Worm (Caenorhabditis elegans) whole organism, L2 larva: Measurements from ENCODE around the gene rpl-3.

Experiments
- C34F6.9 ChIP-seq: fragments of 150-350 bp; optimal IDR thresholded peaks from 2 replicates; lab custom pipeline; 2014; ENCODE audit warnings: missing biosample characterization, missing genetic modification characterization
- F13H6.1 ChIP-seq: sonication (generic microtip); optimal IDR thresholded peaks from 2 replicates; lab custom pipeline; 2016; ENCODE audit warnings: missing genetic modification characterization, missing compliant biosample characterization
- R02D3.7 ChIP-seq: fragments of 150-350 bp; optimal IDR thresholded peaks from 2 replicates; lab custom pipeline; 2014; ENCODE audit warnings: missing biosample characterization, missing genetic modification characterization
- Y55F3AM.14 ChIP-seq: fragments of 200-800 bp; sonication (Bioruptor generic); optimal IDR thresholded peaks from 2 replicates; lab custom pipeline; 2018; ENCODE audit warnings: mild to moderate bottlenecking, missing genetic modification characterization, missing compliant biosample characterization
- ZK546.5 ChIP-seq: sonication (generic microtip); optimal IDR thresholded peaks from 2 replicates; lab custom pipeline; 2017; ENCODE audit warnings: missing biosample characterization, missing genetic modification characterization
- alr-1 ChIP-seq: fragments of 150-350 bp; optimal IDR thresholded peaks from 2 replicates; lab custom pipeline; 2014; ENCODE audit warnings: missing biosample characterization, missing genetic modification characterization
- aly-2 ChIP-seq: fragments of 150-350 bp; optimal IDR thresholded peaks from 2 replicates; lab custom pipeline; 2014; ENCODE audit warnings: missing biosample characterization, missing genetic modification characterization
- ama-1 ChIP-seq: fragments of 150-350 bp; optimal IDR thresholded peaks from 2 replicates; lab custom pipeline; 2018; ENCODE audit warnings: inconsistent platforms
- blmp-1 ChIP-seq: sonication (generic microtip); optimal IDR thresholded peaks from 2 replicates; lab custom pipeline; 2017; ENCODE audit warnings: missing genetic modification characterization, mild to moderate bottlenecking, missing compliant biosample characterization, antibody characterized with exemption, moderate library complexity; ENCODE audit not compliant: insufficient read depth
- ceh-16 ChIP-seq: fragments of 150-350 bp; optimal IDR thresholded peaks from 2 replicates; lab custom pipeline; 2014; ENCODE audit warnings: missing biosample characterization, missing genetic modification characterization
- ceh-82 ChIP-seq: fragments of 150-350 bp; optimal IDR thresholded peaks from 2 replicates; lab custom pipeline; 2014; ENCODE audit warnings: missing biosample characterization, missing genetic modification characterization
- crh-2 ChIP-seq: sonication (generic microtip); optimal IDR thresholded peaks from 2 replicates; lab custom pipeline; 2017; ENCODE audit warnings: missing biosample characterization, missing genetic modification characterization
- dmd-4 ChIP-seq: sonication (generic microtip); optimal IDR thresholded peaks from 2 replicates; lab custom pipeline; 2017; ENCODE audit warnings: missing biosample characterization, missing genetic modification characterization
- egl-27 ChIP-seq: sonication (generic microtip); optimal IDR thresholded peaks from 3 replicates; lab custom pipeline; 2017; ENCODE audit warnings: missing biosample characterization, missing genetic modification reagents, missing genetic modification characterization
- elt-1 ChIP-seq: fragments of 150-350 bp; optimal IDR thresholded peaks from 2 replicates; lab custom pipeline; 2014; ENCODE audit warnings: missing biosample characterization, missing genetic modification characterization
- elt-3 ChIP-seq: sonication (generic microtip); optimal IDR thresholded peaks from 2 replicates; lab custom pipeline; 2017; ENCODE audit warnings: missing biosample characterization, missing genetic modification characterization
- fos-1 ChIP-seq: fragments of 150-350 bp; optimal IDR thresholded peaks from 2 replicates; lab custom pipeline; 2014; ENCODE audit warnings: missing biosample characterization, missing genetic modification characterization
- gmeb-1 ChIP-seq: fragments of 150-350 bp; optimal IDR thresholded peaks from 2 replicates; lab custom pipeline; 2014; ENCODE audit warnings: missing biosample characterization, missing genetic modification characterization
- lin-11 ChIP-seq: fragments of 150-350 bp; sonication (generic microtip); optimal IDR thresholded peaks from 2 replicates; lab custom pipeline; 2014; ENCODE audit warnings: missing biosample characterization, missing genetic modification characterization, inconsistent platforms, mixed read lengths
- lin-13 ChIP-seq: fragments of 150-350 bp; optimal IDR thresholded peaks from 2 replicates; lab custom pipeline; 2014; ENCODE audit warnings: missing biosample characterization, missing genetic modification reagents, missing genetic modification characterization
- lin-39 ChIP-seq: fragments of 150-350 bp; optimal IDR thresholded peaks from 2 replicates; lab custom pipeline; 2014; ENCODE audit warnings: missing biosample characterization, missing genetic modification reagents, missing genetic modification characterization
- lsy-2 ChIP-seq, 2 experiments: fragments of 150-350 bp in 1 of 2; sonication (generic microtip) in 1 of 2; optimal IDR thresholded peaks; 2 replicates each; lab custom pipeline; 2014 to 2017; ENCODE audit warnings: missing biosample characterization in 2 of 2, missing genetic modification characterization in 2 of 2
- mab-5 ChIP-seq: fragments of 150-350 bp; optimal IDR thresholded peaks from 2 replicates; lab custom pipeline; 2014; ENCODE audit warnings: missing biosample characterization, missing genetic modification characterization
- mbf-1 ChIP-seq: sonication (generic microtip); optimal IDR thresholded peaks from 2 replicates; lab custom pipeline; 2017; ENCODE audit warnings: missing biosample characterization, missing genetic modification characterization
- mdl-1 ChIP-seq, 2 experiments: fragments of 150-350 bp in 1 of 2; sonication (generic microtip) in 1 of 2; optimal IDR thresholded peaks; 2 replicates each; lab custom pipeline; 2017; ENCODE audit warnings: missing biosample characterization in 2 of 2, missing genetic modification characterization in 2 of 2
- nhr-10 ChIP-seq: sonication (generic microtip); optimal IDR thresholded peaks from 2 replicates; lab custom pipeline; 2017; ENCODE audit warnings: missing biosample characterization, missing genetic modification characterization
- nhr-11 ChIP-seq: fragments of 150-350 bp; optimal IDR thresholded peaks from 2 replicates; lab custom pipeline; 2014; ENCODE audit warnings: missing biosample characterization, missing genetic modification characterization
- nhr-12 ChIP-seq: fragments of 150-350 bp; optimal IDR thresholded peaks from 2 replicates; lab custom pipeline; 2014; ENCODE audit warnings: missing biosample characterization, missing genetic modification characterization
- nhr-129 ChIP-seq: fragments of 150-350 bp; optimal IDR thresholded peaks from 2 replicates; lab custom pipeline; 2014; ENCODE audit warnings: missing biosample characterization, missing genetic modification characterization
- nhr-21 ChIP-seq: fragments of 150-350 bp; optimal IDR thresholded peaks from 2 replicates; lab custom pipeline; 2014; ENCODE audit warnings: missing biosample characterization, missing genetic modification characterization
- nhr-23 ChIP-seq: fragments of 150-350 bp; optimal IDR thresholded peaks from 2 replicates; lab custom pipeline; 2014; ENCODE audit warnings: missing biosample characterization, missing genetic modification reagents, missing genetic modification characterization
- nhr-237 ChIP-seq: fragments of 150-350 bp; optimal IDR thresholded peaks from 2 replicates; lab custom pipeline; 2014; ENCODE audit warnings: missing biosample characterization, missing genetic modification characterization
- nhr-25 ChIP-seq: fragments of 150-350 bp; sonication (generic microtip); optimal IDR thresholded peaks from 3 replicates; lab custom pipeline; 2014; ENCODE audit warnings: missing biosample characterization, missing genetic modification characterization
- nhr-6 ChIP-seq: fragments of 150-350 bp; optimal IDR thresholded peaks from 2 replicates; lab custom pipeline; 2014; ENCODE audit warnings: missing biosample characterization, missing genetic modification characterization
- nhr-77 ChIP-seq: fragments of 150-350 bp; optimal IDR thresholded peaks from 2 replicates; lab custom pipeline; 2014; ENCODE audit warnings: missing biosample characterization, missing genetic modification characterization
- peb-1 ChIP-seq: fragments of 150-350 bp; optimal IDR thresholded peaks from 2 replicates; lab custom pipeline; 2014; ENCODE audit warnings: missing biosample characterization, missing genetic modification characterization
- sem-4 ChIP-seq: fragments of 150-350 bp; optimal IDR thresholded peaks from 2 replicates; lab custom pipeline; 2014; ENCODE audit warnings: missing biosample characterization, missing genetic modification reagents, missing genetic modification characterization
- skn-1 ChIP-seq: sonication (generic microtip); optimal IDR thresholded peaks from 2 replicates; lab custom pipeline; 2017; ENCODE audit warnings: missing biosample characterization, missing genetic modification characterization
- sma-3 ChIP-seq: sonication (generic microtip); optimal IDR thresholded peaks from 2 replicates; lab custom pipeline; 2016; ENCODE audit warnings: missing genetic modification reagents, missing genetic modification characterization, missing compliant biosample characterization
- sma-9 ChIP-seq, 2 experiments: fragments of 150-350 bp in 1 of 2; sonication (generic microtip) in 1 of 2; optimal IDR thresholded peaks; 2 replicates each; lab custom pipeline; 2014 to 2016; ENCODE audit warnings: missing genetic modification characterization in 2 of 2, mild to moderate bottlenecking in 1 of 2, missing biosample characterization in 1 of 2, missing compliant biosample characterization in 1 of 2, missing genetic modification reagents in 1 of 2, moderate library complexity in 1 of 2
- snpc-4 ChIP-seq: fragments of 150-350 bp; optimal IDR thresholded peaks from 2 replicates; lab custom pipeline; 2014; ENCODE audit warnings: missing biosample characterization, missing genetic modification characterization
- unc-39 ChIP-seq: fragments of 150-350 bp; optimal IDR thresholded peaks from 2 replicates; lab custom pipeline; 2014; ENCODE audit warnings: missing biosample characterization, missing genetic modification characterization
- unc-55 ChIP-seq: fragments of 150-350 bp; sonication (generic microtip); optimal IDR thresholded peaks from 3 replicates; lab custom pipeline; 2014; ENCODE audit warnings: missing biosample characterization, missing genetic modification reagents, missing genetic modification characterization
- unc-62 ChIP-seq: fragments of 150-350 bp; optimal IDR thresholded peaks from 2 replicates; lab custom pipeline; 2014; ENCODE audit warnings: missing biosample characterization, missing genetic modification reagents, missing genetic modification characterization
- zag-1 ChIP-seq: fragments of 150-350 bp; optimal IDR thresholded peaks from 2 replicates; lab custom pipeline; 2014; ENCODE audit warnings: missing biosample characterization, missing genetic modification characterization
- ztf-1 ChIP-seq: fragments of 200-800 bp; sonication (Bioruptor generic); conservative IDR thresholded peaks from 2 replicates; pipeline ENCODE4 v1.3.6; 2022; ENCODE audit warnings: missing genetic modification characterization, missing compliant biosample characterization
- ztf-11 ChIP-seq: sonication (generic microtip); optimal IDR thresholded peaks from 2 replicates; lab custom pipeline; 2017; ENCODE audit warnings: missing biosample characterization, missing genetic modification characterization
- ztf-4 ChIP-seq: fragments of 150-350 bp; optimal IDR thresholded peaks from 2 replicates; lab custom pipeline; 2014; ENCODE audit warnings: missing biosample characterization, missing genetic modification characterization

The rpl-3 gene

ce11 chrIII:3819579-3819978 is 48.1 kb upstream of the rpl-3 start, which contains the start of gene dpy-27:
Gene dpy-27 (minus strand): TSS chrIII:3819679.
- no peak for TF ChIP-seq mab-5 (tag; lab: Kevin White, UChicago)
- no peak for TF ChIP-seq ztf-11 (tag; lab: Kevin White, UChicago)
- TF ChIP-seq C34F6.9, result no peak
- TF ChIP-seq ZK546.5 (tag; lab: Kevin White, UChicago), result no peak
- no peak for TF ChIP-seq unc-55 (GFP tag; lab: Kevin White, UChicago)
- TF ChIP-seq unc-62 (GFP tag; lab: Kevin White, UChicago), result no peak
- no peak for TF ChIP-seq mdl-1 (tag; optimal IDR thresholded peaks at IDR 0.05; lab: Kevin White, UChicago)
- TF ChIP-seq lin-11, result no peak
- no peak for TF ChIP-seq mbf-1
- no peak for TF ChIP-seq ztf-1 (GFP tag; lab: Robert Waterston, UW)
- no peak for TF ChIP-seq sma-9 (GFP tag; optimal IDR thresholded peaks at IDR 0.05; lab: Kevin White, UChicago)
- TF ChIP-seq sma-9 (tag; optimal IDR thresholded peaks at IDR 0.05; lab: Kevin White, UChicago), result no peak
- TF ChIP-seq nhr-23 (tag; lab: Kevin White, UChicago), result no peak
- no peak for TF ChIP-seq blmp-1 (tag; lab: Kevin White, UChicago)
- no peak for TF ChIP-seq F13H6.1 (tag; lab: Kevin White, UChicago)
- no peak for TF ChIP-seq nhr-11 (tag; lab: Kevin White, UChicago)
- no peak for TF ChIP-seq nhr-25 (tag; lab: Kevin White, UChicago)
- no peak for TF ChIP-seq skn-1

ce11 chrIII:3820134-3820533 is 47.5 kb upstream of the rpl-3 start:
- no peak for TF ChIP-seq unc-39
- TF ChIP-seq nhr-10 (tag; lab: Kevin White, UChicago), result no peak
- peak; percentile 63 for TF ChIP-seq nhr-25 (tag; lab: Kevin White, UChicago)
- no peak for TF ChIP-seq nhr-21 (tag; lab: Kevin White, UChicago)
- peak; percentile 82 for TF ChIP-seq F13H6.1 (tag; lab: Kevin White, UChicago)
- no peak for TF ChIP-seq snpc-4
- TF ChIP-seq ceh-16 (tag; lab: Kevin White, UChicago), result peak; percentile 56
- TF ChIP-seq lin-39, result no peak
- TF ChIP-seq nhr-237 (tag; lab: Kevin White, UChicago), result no peak
- peak; percentile 97 for TF ChIP-seq blmp-1 (tag; lab: Kevin White, UChicago)
- peak; percentile 89 for TF ChIP-seq nhr-129
- TF ChIP-seq nhr-23 (tag; lab: Kevin White, UChicago), result no peak
- no peak for TF ChIP-seq unc-62 (GFP tag; lab: Kevin White, UChicago)
- no peak for TF ChIP-seq peb-1
- TF ChIP-seq aly-2 (tag; lab: Kevin White, UChicago), result no peak
- TF ChIP-seq ZK546.5 (tag; lab: Kevin White, UChicago), result no peak
- TF ChIP-seq mdl-1 (tag; optimal IDR thresholded peaks at IDR 0.05; lab: Kevin White, UChicago), result peak; percentile 30 to 76
- TF ChIP-seq unc-55 (GFP tag; lab: Kevin White, UChicago), result peak; percentile 63
- peak; percentile 83 for TF ChIP-seq C34F6.9
- TF ChIP-seq nhr-6, result no peak
- no peak for TF ChIP-seq lin-11
- no peak for TF ChIP-seq Y55F3AM.14 (GFP tag; lab: Kevin White, UChicago)
- TF ChIP-seq gmeb-1, result peak; percentile 8
- peak; percentile 63 for TF ChIP-seq sma-3
- TF ChIP-seq lin-13 (GFP tag; lab: Kevin White, UChicago), result no peak
- no peak for TF ChIP-seq nhr-12 (tag; lab: Kevin White, UChicago)
- no peak for TF ChIP-seq alr-1 (tag; lab: Kevin White, UChicago)
- TF ChIP-seq egl-27 (tag; lab: Kevin White, UChicago), result peak; percentile 21
- no peak for TF ChIP-seq nhr-11 (tag; lab: Kevin White, UChicago)
- peak; percentile 64 for TF ChIP-seq crh-2
- TF ChIP-seq elt-1, result no peak
- no peak for TF ChIP-seq ztf-1 (GFP tag; lab: Robert Waterston, UW)
- TF ChIP-seq ceh-82, result no peak
- no peak for TF ChIP-seq mab-5 (tag; lab: Kevin White, UChicago)
- no peak for TF ChIP-seq ama-1 (lab: Kevin White, UChicago)
- no peak for TF ChIP-seq sma-9 (GFP tag; optimal IDR thresholded peaks at IDR 0.05; lab: Kevin White, UChicago)
- TF ChIP-seq sma-9 (tag; optimal IDR thresholded peaks at IDR 0.05; lab: Kevin White, UChicago), result no peak
- peak; percentile 54 for TF ChIP-seq sem-4 (tag; lab: Kevin White, UChicago)
- TF ChIP-seq dmd-4 (tag; lab: Kevin White, UChicago), result no peak
- no peak for TF ChIP-seq ztf-4 (tag; lab: Kevin White, UChicago)
- no peak for TF ChIP-seq elt-3 (tag; lab: Kevin White, UChicago)
- TF ChIP-seq lsy-2 (tag; optimal IDR thresholded peaks at IDR 0.05; lab: Kevin White, UChicago), result peak; percentile 1 to 73
- no peak for TF ChIP-seq R02D3.7 (tag; lab: Kevin White, UChicago)
- no peak for TF ChIP-seq mbf-1
- TF ChIP-seq zag-1 (tag; lab: Kevin White, UChicago), result peak; percentile 0
- TF ChIP-seq nhr-77 (tag; lab: Kevin White, UChicago), result no peak
- peak; percentile 81 for TF ChIP-seq fos-1 (tag; lab: Kevin White, UChicago)
- TF ChIP-seq ztf-11 (tag; lab: Kevin White, UChicago), result no peak
- TF ChIP-seq skn-1, result no peak
